Worm (Caenorhabditis elegans): ENCODE results near the gene F46F5.10.

The F46F5.10 gene

DNA sequence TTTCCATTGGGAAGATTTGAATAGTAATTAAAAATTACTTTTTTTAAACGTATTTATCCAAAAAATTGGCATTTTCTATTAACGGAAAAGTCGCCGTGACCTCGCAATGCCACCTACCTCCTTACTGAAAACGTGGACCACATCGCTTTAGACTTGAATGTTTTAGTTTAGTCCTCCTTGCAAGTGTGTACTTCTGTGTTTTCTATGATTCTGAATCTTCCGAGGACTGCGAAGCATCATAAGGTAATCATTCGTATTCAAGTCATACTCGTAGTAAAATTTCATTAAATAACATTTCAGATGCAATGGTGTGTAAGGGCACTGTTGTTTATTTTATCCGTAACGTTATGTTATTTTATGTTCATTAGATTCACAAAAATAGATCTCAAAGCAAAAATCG, 15.2 kb upstream of the F46F5.10 start, which contains the start of gene F46F5.11:
Gene F46F5.11 (plus strand): TSS at position 301 of the 400 bp plus-strand sequence.
- TF ChIP-seq nhr-12 (tag; optimal IDR thresholded peaks at IDR 0.05), result no peak
- TF ChIP-seq nhr-11 (tag; optimal IDR thresholded peaks at IDR 0.05), result no peak
- TF ChIP-seq gmeb-1 (tag; optimal IDR thresholded peaks at IDR 0.05), result no peak
- TF ChIP-seq F13H6.1 (tag; optimal IDR thresholded peaks at IDR 0.05), result no peak
- no peak for TF ChIP-seq alr-1 (tag; optimal IDR thresholded peaks at IDR 0.05)
- TF ChIP-seq egl-27 (tag; optimal IDR thresholded peaks at IDR 0.05), result no peak
- no peak for TF ChIP-seq crh-2 (tag; optimal IDR thresholded peaks at IDR 0.05)
- no peak for TF ChIP-seq lsy-2 (tag; optimal IDR thresholded peaks at IDR 0.05)
- no peak for TF ChIP-seq nhr-10 (tag; optimal IDR thresholded peaks at IDR 0.05)
- TF ChIP-seq elt-1 (tag; optimal IDR thresholded peaks at IDR 0.05), result no peak
- no peak for TF ChIP-seq ama-1 (optimal IDR thresholded peaks at IDR 0.05)
- no peak for TF ChIP-seq peb-1 (tag; optimal IDR thresholded peaks at IDR 0.05)
- TF ChIP-seq snpc-4 (tag; optimal IDR thresholded peaks at IDR 0.05), result no peak
- no peak for TF ChIP-seq R02D3.7 (tag; optimal IDR thresholded peaks at IDR 0.05)
- TF ChIP-seq unc-62 (GFP tag; optimal IDR thresholded peaks at IDR 0.05), result no peak
- no peak for TF ChIP-seq nhr-23 (tag; optimal IDR thresholded peaks at IDR 0.05)
- no peak for TF ChIP-seq ztf-11 (tag; optimal IDR thresholded peaks at IDR 0.05)

DNA sequence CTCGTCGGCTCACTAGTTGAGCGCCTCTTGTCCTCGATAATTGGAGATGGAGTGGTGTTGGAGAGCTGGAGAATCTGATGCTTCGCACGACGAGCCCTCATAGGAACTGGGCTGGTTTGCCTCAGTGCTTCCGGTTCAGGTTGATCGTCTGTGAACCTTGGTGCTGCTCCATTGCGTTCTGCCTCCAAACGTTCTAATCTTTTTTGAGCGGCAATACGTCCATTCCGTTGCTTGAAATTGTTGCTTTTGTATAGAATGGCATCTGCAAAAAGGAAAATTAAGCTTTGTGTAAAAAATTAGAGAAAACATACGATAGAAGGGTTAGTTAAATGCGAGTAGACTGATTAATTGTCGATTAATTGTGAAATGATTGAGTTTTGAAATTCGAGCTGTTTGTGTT, 10.7 kb upstream of the F46F5.10 start, which contains the start of gene F46F5.5:
Gene F46F5.5 (minus strand): TSS at position 101 of the 400 bp plus-strand sequence.
- no peak for TF ChIP-seq unc-39 (tag; optimal IDR thresholded peaks at IDR 0.05)
- TF ChIP-seq R02D3.7 (tag; optimal IDR thresholded peaks at IDR 0.05), result no peak
- TF ChIP-seq nhr-6 (tag; optimal IDR thresholded peaks at IDR 0.05), result no peak
- TF ChIP-seq unc-55 (GFP tag; optimal IDR thresholded peaks at IDR 0.05), result no peak
- TF ChIP-seq ama-1 (optimal IDR thresholded peaks at IDR 0.05), result no peak
- no peak for TF ChIP-seq mab-5 (tag; optimal IDR thresholded peaks at IDR 0.05)
- no peak for TF ChIP-seq F13H6.1 (tag; optimal IDR thresholded peaks at IDR 0.05)
- no peak for TF ChIP-seq egl-27 (tag; optimal IDR thresholded peaks at IDR 0.05)
- no peak for TF ChIP-seq ztf-4 (tag; optimal IDR thresholded peaks at IDR 0.05)
- TF ChIP-seq sma-9 (GFP tag; optimal IDR thresholded peaks at IDR 0.05), result no peak
- TF ChIP-seq sma-9 (tag; optimal IDR thresholded peaks at IDR 0.05), result no peak
- no peak for TF ChIP-seq ztf-11 (tag; optimal IDR thresholded peaks at IDR 0.05)
- no peak for TF ChIP-seq crh-2 (tag; optimal IDR thresholded peaks at IDR 0.05)

DNA sequence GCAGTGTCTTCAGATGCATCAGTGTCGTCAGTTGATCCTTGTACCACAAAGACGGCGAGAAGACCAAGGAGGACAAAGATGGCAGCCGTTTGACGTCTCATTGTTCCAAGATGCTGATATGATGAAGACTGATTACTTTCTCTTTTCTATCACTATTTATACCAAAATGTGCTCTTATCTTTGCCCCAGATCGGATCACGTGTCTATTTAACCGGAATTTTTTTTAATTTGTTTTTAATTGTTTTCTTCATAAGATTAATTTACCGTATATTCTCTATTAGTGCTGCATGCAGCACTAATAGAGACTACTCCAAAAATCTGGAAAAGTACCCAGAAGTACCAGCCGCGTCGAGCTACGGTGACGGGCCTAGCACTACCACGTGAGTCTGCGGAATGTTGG, 8.9 kb upstream of the F46F5.10 start, which contains the start of gene msrp-3:
Gene msrp-3 (minus strand): TSS at position 101 of the 400 bp plus-strand sequence.
- no peak for TF ChIP-seq lsy-2 (tag; optimal IDR thresholded peaks at IDR 0.05)
- no peak for TF ChIP-seq unc-62 (GFP tag; optimal IDR thresholded peaks at IDR 0.05)
- TF ChIP-seq F13H6.1 (tag; optimal IDR thresholded peaks at IDR 0.05), result no peak
- TF ChIP-seq unc-39 (tag; optimal IDR thresholded peaks at IDR 0.05), result no peak
- no peak for TF ChIP-seq crh-2 (tag; optimal IDR thresholded peaks at IDR 0.05)
- no peak for TF ChIP-seq unc-55 (GFP tag; optimal IDR thresholded peaks at IDR 0.05)
- no peak for TF ChIP-seq ztf-1 (GFP tag; conservative IDR thresholded peaks at IDR 0.05)
- TF ChIP-seq lin-39 (tag; optimal IDR thresholded peaks at IDR 0.05), result no peak
- no peak for TF ChIP-seq ceh-82 (tag; optimal IDR thresholded peaks at IDR 0.05)
- TF ChIP-seq zag-1 (tag; optimal IDR thresholded peaks at IDR 0.05), result no peak
- TF ChIP-seq C34F6.9 (tag; optimal IDR thresholded peaks at IDR 0.05), result no peak
- no peak for TF ChIP-seq dmd-4 (tag; optimal IDR thresholded peaks at IDR 0.05)
- TF ChIP-seq mab-5 (tag; optimal IDR thresholded peaks at IDR 0.05), result no peak
- no peak for TF ChIP-seq nhr-6 (tag; optimal IDR thresholded peaks at IDR 0.05)
- TF ChIP-seq fos-1 (tag; optimal IDR thresholded peaks at IDR 0.05), result no peak
- no peak for TF ChIP-seq lin-11 (tag; optimal IDR thresholded peaks at IDR 0.05)
- no peak for TF ChIP-seq ceh-16 (tag; optimal IDR thresholded peaks at IDR 0.05)
- TF ChIP-seq mbf-1 (tag; optimal IDR thresholded peaks at IDR 0.05), result no peak
- TF ChIP-seq skn-1 (tag; optimal IDR thresholded peaks at IDR 0.05), result no peak

DNA sequence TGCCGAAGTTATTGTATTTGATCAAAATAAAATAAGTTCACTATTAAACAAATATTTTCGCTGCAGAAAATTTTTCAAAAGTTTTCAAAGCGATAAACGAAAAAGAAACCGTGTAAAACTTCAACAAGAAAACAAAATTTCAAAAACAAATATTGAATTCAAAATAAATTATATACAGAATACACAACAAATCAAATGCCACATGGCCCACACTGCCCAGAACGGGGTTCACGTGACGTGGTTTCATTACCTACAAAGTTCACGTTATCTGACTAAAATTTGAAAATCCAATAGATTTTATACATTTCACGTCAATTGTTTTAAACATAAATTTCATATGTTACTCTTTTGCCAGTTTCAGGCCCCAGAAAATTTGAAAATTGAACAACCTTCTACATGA, 3.1 kb upstream of the F46F5.10 start, which contains the start of gene F46F5.7:
Gene F46F5.7 (minus strand): TSS at position 101 of the 400 bp plus-strand sequence.
- no peak for TF ChIP-seq sem-4 (tag; optimal IDR thresholded peaks at IDR 0.05)

DNA sequence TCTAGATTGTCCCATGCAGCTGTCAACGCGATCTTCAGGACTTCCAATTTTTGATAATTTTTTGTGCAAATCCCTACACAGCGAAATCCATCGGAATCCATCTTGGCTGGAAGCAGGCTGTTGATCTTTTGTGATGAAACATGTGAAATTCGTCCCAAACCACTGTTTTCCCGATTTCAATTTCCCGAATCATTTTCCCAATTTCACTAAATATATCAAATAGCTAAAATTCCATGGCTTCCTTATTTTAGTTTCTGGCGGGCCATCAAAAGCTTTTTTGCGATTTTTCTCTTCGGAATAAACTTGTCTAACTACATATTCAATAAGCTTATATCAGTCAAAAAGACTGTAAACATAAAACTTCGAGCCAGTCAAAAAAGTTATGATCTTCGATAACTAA, 2.1 kb upstream of the F46F5.10 start, which contains the start of gene F46F5.8:
Gene F46F5.8 (minus strand): TSS at position 101 of the 400 bp plus-strand sequence.
- TF ChIP-seq crh-2 (tag; optimal IDR thresholded peaks at IDR 0.05) (no peak), nhr-77 (tag; optimal IDR thresholded peaks at IDR 0.05) (no peak), lsy-2 (tag; optimal IDR thresholded peaks at IDR 0.05) (no peak), dmd-4 (tag; optimal IDR thresholded peaks at IDR 0.05) (no peak), ceh-16 (tag; optimal IDR thresholded peaks at IDR 0.05) (no peak), unc-55 (GFP tag; optimal IDR thresholded peaks at IDR 0.05) (no peak), ztf-4 (tag; optimal IDR thresholded peaks at IDR 0.05) (no peak), egl-27 (tag; optimal IDR thresholded peaks at IDR 0.05) (no peak), nhr-12 (tag; optimal IDR thresholded peaks at IDR 0.05) (no peak), blmp-1 (tag; optimal IDR thresholded peaks at IDR 0.05; ENCODE audit: insufficient read depth) (no peak), unc-62 (GFP tag; optimal IDR thresholded peaks at IDR 0.05) (no peak), C34F6.9 (tag; optimal IDR thresholded peaks at IDR 0.05) (no peak), unc-39 (tag; optimal IDR thresholded peaks at IDR 0.05) (no peak)

Measured in whole organism, L2 larva.